Worm (Caenorhabditis elegans): ENCODE data around the gene irld-60.

- TF ChIP-seq pqm-1 (tag; optimal IDR thresholded peaks at IDR 0.05): no peak
- no peak for TF ChIP-seq lin-39 (tag; optimal IDR thresholded peaks at IDR 0.05)
- no peak for TF ChIP-seq unc-62 (GFP tag; optimal IDR thresholded peaks at IDR 0.05)
- no peak for TF ChIP-seq elt-1 (tag; optimal IDR thresholded peaks at IDR 0.05)
These were observed 6.6 kb upstream of the irld-60 start, which contains the start of gene srw-9 for ce11 chrIII:12757367-12757766.

All from whole organism, L3 larva.